Fruit fly (Drosophila melanogaster): ENCODE data around the gene CG6013.

CG6013 gene

dm6 chr3R:19028758-19029157, 2.5 kb upstream of the CG6013 start, which contains the start of the genes GatA and P5cr (continued):
- peak; percentile 90 for TF ChIP-seq CG12659 (GFP tag; optimal IDR thresholded peaks at IDR 0.05)
- TF ChIP-seq Fer2 (tag; optimal IDR thresholded peaks at IDR 0.05), result peak; percentile 68
- no peak for TF ChIP-seq D (optimal IDR thresholded peaks at IDR 0.05)
- TF ChIP-seq D (GFP tag; optimal IDR thresholded peaks at IDR 0.05), result no peak
- peak; percentile 69 for TF ChIP-seq CG5245 (GFP tag; optimal IDR thresholded peaks at IDR 0.05)
- TF ChIP-seq inv (GFP tag; IDR thresholded peaks at IDR 0.05; ENCODE audit: partially characterized antibody), result no peak
- TF ChIP-seq Ada2b (GFP tag; IDR thresholded peaks at IDR 0.05), result peak; percentile 76
- TF ChIP-seq CG2199 (GFP tag; IDR thresholded peaks at IDR 0.05), result peak; percentile 52; the same call in 1 of the 3 replicates
- no peak for TF ChIP-seq CG7357 (GFP tag; IDR thresholded peaks at IDR 0.05)
- peak; percentile 74 for TF ChIP-seq pzg (GFP tag; optimal IDR thresholded peaks at IDR 0.05)
- no peak for TF ChIP-seq oc (tag; optimal IDR thresholded peaks at IDR 0.05)
- TF ChIP-seq nmo (GFP tag; optimal IDR thresholded peaks at IDR 0.05), result peak; percentile 40
- peak; percentile 82 for TF ChIP-seq CG7987 (GFP tag; optimal IDR thresholded peaks at IDR 0.05)
- peak; percentile 47 for TF ChIP-seq Dref (GFP tag; IDR thresholded peaks at IDR 0.05)
- TF ChIP-seq CG11695 (GFP tag; IDR thresholded peaks at IDR 0.05), result 0 out of 3 replicates have a peak, but pooled peaks have one; percentile 10
- TF ChIP-seq slp2 (GFP tag; optimal IDR thresholded peaks at IDR 0.05), result peak; percentile 76
- TF ChIP-seq Xbp1 (GFP tag; optimal IDR thresholded peaks at IDR 0.05), result peak; percentile 91
- no peak for TF ChIP-seq so (GFP tag; IDR thresholded peaks at IDR 0.05)
- peak; percentile 69 for TF ChIP-seq CG18619 (GFP tag; optimal IDR thresholded peaks at IDR 0.05)
- TF ChIP-seq NC2β (GFP tag; optimal IDR thresholded peaks at IDR 0.05), result peak; percentile 71
- TF ChIP-seq Mad (GFP tag; optimal IDR thresholded peaks at IDR 0.05), result peak; percentile 78
- peak; percentile 82 for TF ChIP-seq CG9876 (GFP tag; optimal IDR thresholded peaks at IDR 0.05)
- TF ChIP-seq seq (GFP tag; IDR thresholded peaks at IDR 0.05), result no peak
- peak; percentile 19 for TF ChIP-seq CG10274 (GFP tag; optimal IDR thresholded peaks at IDR 0.05)
- peak; percentile 11 for TF ChIP-seq CG14710 (tag; optimal IDR thresholded peaks at IDR 0.05)
- TF ChIP-seq repo (GFP tag; optimal IDR thresholded peaks at IDR 0.05), result peak; percentile 71
- no peak for TF ChIP-seq CG17612 (GFP tag; IDR thresholded peaks at IDR 0.05)
- TF ChIP-seq H2.0 (GFP tag; IDR thresholded peaks at IDR 0.05), result peak; percentile 81
- TF ChIP-seq CG6689 (GFP tag; IDR thresholded peaks at IDR 0.05), result peak; percentile 65
- TF ChIP-seq ssp (GFP tag; IDR thresholded peaks at IDR 0.05), result peak; percentile 44
- peak; percentile 79 for TF ChIP-seq CG4424 (GFP tag; optimal IDR thresholded peaks at IDR 0.05)
- peak; percentile 50 for TF ChIP-seq fd96Cb (tag; optimal IDR thresholded peaks at IDR 0.05)
- TF ChIP-seq mam (GFP tag; optimal IDR thresholded peaks at IDR 0.05), result peak; percentile 94
- peak; percentile 63 for TF ChIP-seq MESR4 (GFP tag; optimal IDR thresholded peaks at IDR 0.05)
- TF ChIP-seq sens-2 (GFP tag; IDR thresholded peaks at IDR 0.05), result 0 out of 2 replicates have a peak, but pooled peaks have one; percentile 34
- TF ChIP-seq Hr51 (GFP tag; optimal IDR thresholded peaks at IDR 0.05), result peak; percentile 65 to 83
- TF ChIP-seq CG4328 (GFP tag; optimal IDR thresholded peaks at IDR 0.05), result no peak
- TF ChIP-seq CrebB (tag; optimal IDR thresholded peaks at IDR 0.05), result peak; percentile 80
- peak; percentile 97 for TF ChIP-seq CG2120 (GFP tag; optimal IDR thresholded peaks at IDR 0.05)
- no peak; the same call in 2 of the 3 replicates for TF ChIP-seq CG11093 (GFP tag; IDR thresholded peaks at IDR 0.05)
- no peak for TF ChIP-seq CG6791 (GFP tag; IDR thresholded peaks at IDR 0.05; ENCODE audit: partially characterized antibody)
- peak; percentile 91 for TF ChIP-seq Drgx (GFP tag; IDR thresholded peaks at IDR 0.05)
- TF ChIP-seq CG8359 (GFP tag; optimal IDR thresholded peaks at IDR 0.05; ENCODE audit: borderline replicate concordance), result no peak
- peak; percentile 94 for TF ChIP-seq CHES-1-like (GFP tag; optimal IDR thresholded peaks at IDR 0.05)
- no peak for TF ChIP-seq CG7963 (GFP tag; IDR thresholded peaks at IDR 0.05; ENCODE audit: partially characterized antibody)
- peak; percentile 53 for TF ChIP-seq crc (GFP tag; optimal IDR thresholded peaks at IDR 0.05)
- peak; percentile 80 for TF ChIP-seq ranshi (GFP tag; IDR thresholded peaks at IDR 0.05)
- TF ChIP-seq CG3407 (GFP tag; optimal IDR thresholded peaks at IDR 0.05), result peak; percentile 10
- peak; percentile 55 for TF ChIP-seq ewg (GFP tag; optimal IDR thresholded peaks at IDR 0.05)
- TF ChIP-seq Sox102F (GFP tag; optimal IDR thresholded peaks at IDR 0.05), result peak; percentile 74
- peak; percentile 72 for TF ChIP-seq CG1602 (GFP tag; optimal IDR thresholded peaks at IDR 0.05)

Data from whole organism, embryonic.